Fruit fly (Drosophila melanogaster): ENCODE measurements around the gene CG13101.
A peak's percentile ranks its signal among the peaks of the same experiment; 100 is the strongest.

The CG13101 gene

DNA sequence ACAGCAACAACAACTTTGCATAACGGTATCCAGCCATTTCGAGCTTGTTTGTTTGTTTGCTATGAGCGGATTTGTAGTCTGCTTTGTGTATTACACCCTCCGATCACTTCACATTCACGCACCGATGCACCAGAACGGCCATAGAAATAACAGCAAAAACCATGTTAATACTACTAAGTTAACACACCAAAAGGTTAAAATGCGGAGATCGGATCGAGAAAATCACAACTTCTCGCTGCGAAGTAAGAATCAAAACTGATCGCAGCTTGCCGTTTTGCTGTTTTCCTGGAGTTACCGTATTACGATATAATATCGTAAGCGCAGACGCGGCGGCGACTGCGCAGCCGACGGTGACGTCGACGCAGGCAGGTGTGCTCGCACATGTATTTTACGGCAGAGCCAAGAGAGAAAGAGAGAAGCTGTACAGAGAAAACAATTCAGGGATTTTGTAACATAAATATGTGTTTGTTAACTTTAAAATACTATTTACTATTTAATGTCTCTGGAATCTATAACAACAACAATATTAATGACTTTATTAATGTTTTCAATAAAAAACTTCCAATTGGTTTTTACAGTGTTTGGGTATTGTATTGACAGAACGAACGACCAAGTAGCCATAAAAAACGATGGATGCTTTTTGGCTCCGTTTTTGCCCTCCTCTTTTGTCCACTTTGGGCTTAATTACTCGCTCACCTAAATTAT, at the start of gene CG13101:
Gene CG13101, minus strand, starts transcription at position 259 of the 705 bp plus-strand sequence.
- TF ChIP-seq lab (GFP tag; optimal IDR thresholded peaks at IDR 0.05) (peak; percentile 96), CrebB (tag; optimal IDR thresholded peaks at IDR 0.05) (peak; percentile 91), eve (GFP tag; optimal IDR thresholded peaks at IDR 0.05) (peak in 1 of 2 experiments; percentile 86), CG15696 (tag; optimal IDR thresholded peaks at IDR 0.05) (peak; percentile 73), vfl (GFP tag; optimal IDR thresholded peaks at IDR 0.05) (peak; percentile 85), CG17612 (GFP tag; IDR thresholded peaks at IDR 0.05) (peak; percentile 87), Spps (tag; optimal IDR thresholded peaks at IDR 0.05) (peak; percentile 91), CG11247 (GFP tag; IDR thresholded peaks at IDR 0.05) (peak; percentile 85), CG15073 (GFP tag; optimal IDR thresholded peaks at IDR 0.05) (peak; percentile 56), NC2β (GFP tag; optimal IDR thresholded peaks at IDR 0.05) (peak; percentile 83), klu (GFP tag; IDR thresholded peaks at IDR 0.05) (peak; percentile 93), Adf1 (GFP tag; IDR thresholded peaks at IDR 0.05) (peak; percentile 94), CG4730 (GFP tag; IDR thresholded peaks at IDR 0.05) (peak; percentile 93), Rfx (GFP tag; IDR thresholded peaks at IDR 0.05) (peak; percentile 96), HLH54F (GFP tag; optimal IDR thresholded peaks at IDR 0.05) (peak; percentile 78), exex (tag; optimal IDR thresholded peaks at IDR 0.05) (peak; percentile 70), CG7839 (tag; optimal IDR thresholded peaks at IDR 0.05) (peak; percentile 95), shn (GFP tag; optimal IDR thresholded peaks at IDR 0.05) (peak; percentile 3), MESR4 (GFP tag; optimal IDR thresholded peaks at IDR 0.05) (peak; percentile 42), peb (GFP tag; IDR thresholded peaks at IDR 0.05) (peak; percentile 85), CG7357 (GFP tag; IDR thresholded peaks at IDR 0.05) (peak; percentile 83; the same call in 2 of the 3 replicates), Oaz (GFP tag; IDR thresholded peaks at IDR 0.05) (peak; percentile 87), zen2 (GFP tag; IDR thresholded peaks at IDR 0.05; ENCODE audit: partially characterized antibody) (no peak), CG10565 (GFP tag; optimal IDR thresholded peaks at IDR 0.05) (peak; percentile 61), stwl (tag; optimal IDR thresholded peaks at IDR 0.05) (peak; percentile 24), vvl (GFP tag; IDR thresholded peaks at IDR 0.05) (peak; percentile 98), CG34376 (GFP tag; optimal IDR thresholded peaks at IDR 0.05) (peak; percentile 62), CG12942 (GFP tag; optimal IDR thresholded peaks at IDR 0.05) (peak; percentile 89), NfI (GFP tag; optimal IDR thresholded peaks at IDR 0.05) (peak; percentile 80), CG1602 (GFP tag; optimal IDR thresholded peaks at IDR 0.05) (peak; percentile 81), CG43689 (GFP tag; IDR thresholded peaks at IDR 0.05) (peak; percentile 83), CG11456 (GFP tag; IDR thresholded peaks at IDR 0.05) (no peak; the same call in 1 of the 3 replicates), yki (optimal IDR thresholded peaks at IDR 0.05) (no peak), insv (GFP tag; optimal IDR thresholded peaks at IDR 0.05) (peak in 1 of 2 experiments; percentile 27), CG17361 (GFP tag; IDR thresholded peaks at IDR 0.05) (peak; percentile 91), CG15479 (GFP tag; optimal IDR thresholded peaks at IDR 0.05) (peak; percentile 1), CG33557 (GFP tag; optimal IDR thresholded peaks at IDR 0.05) (peak; percentile 80), Abd-B (GFP tag; optimal IDR thresholded peaks at IDR 0.05) (peak; percentile 86), sima (GFP tag; optimal IDR thresholded peaks at IDR 0.05) (no peak), Pdp1 (GFP tag; optimal IDR thresholded peaks at IDR 0.05) (peak; percentile 85 to 87), Xrp1 (GFP tag; IDR thresholded peaks at IDR 0.05) (peak; percentile 97), Fer3 (tag; optimal IDR thresholded peaks at IDR 0.05) (peak; percentile 94), mld (GFP tag; IDR thresholded peaks at IDR 0.05; ENCODE audit: partially characterized antibody) (no peak), CG12769 (tag; optimal IDR thresholded peaks at IDR 0.05) (peak; percentile 90), Usf (GFP tag; optimal IDR thresholded peaks at IDR 0.05) (peak; percentile 61), CG1792 (GFP tag; optimal IDR thresholded peaks at IDR 0.05) (peak; percentile 72), Fer1 (GFP tag; optimal IDR thresholded peaks at IDR 0.05) (peak; percentile 94), ham (GFP tag; IDR thresholded peaks at IDR 0.05) (peak; percentile 88), Camta (GFP tag; optimal IDR thresholded peaks at IDR 0.05) (peak; percentile 86), sisA (GFP tag; IDR thresholded peaks at IDR 0.05) (peak; percentile 89)
